Fruit fly (Drosophila melanogaster) whole organism, prepupa: ENCODE measurements around the gene CG32445.

Experiments
- Blimp-1 ChIP-seq: fragments of 200-800 bp; sonication (Bioruptor generic); optimal IDR thresholded peaks from 3 replicates; lab custom pipeline; 2017; ENCODE audit warnings: missing biosample characterization, missing genetic modification characterization, mild to moderate bottlenecking, moderate library complexity, missing genetic modification reagents
- CG10669 ChIP-seq: fragments of 200-800 bp; sonication (Bioruptor generic); optimal IDR thresholded peaks from 3 replicates; lab custom pipeline; 2018; ENCODE audit warnings: missing biosample characterization, mild to moderate bottlenecking, missing genetic modification characterization, moderate library complexity
- CG11294 ChIP-seq: fragments of 200-800 bp; sonication (Bioruptor generic); IDR thresholded peaks from 2 replicates; pipeline ENCODE4 v1.3.6; 2022; ENCODE audit warnings: missing biosample characterization, missing genetic modification characterization
- CG15336 ChIP-seq: fragments of 200-800 bp; sonication (Bioruptor generic); IDR thresholded peaks from 2 replicates; pipeline ENCODE4 v1.3.6; 2022; ENCODE audit warnings: missing biosample characterization, missing genetic modification characterization
- CG1621 ChIP-seq: fragments of 200-800 bp; sonication (Bioruptor generic); optimal IDR thresholded peaks from 3 replicates; lab custom pipeline; 2018; ENCODE audit warnings: missing biosample characterization, mild to moderate bottlenecking, missing genetic modification characterization
- CG16779 ChIP-seq: fragments of 200-800 bp; sonication (Bioruptor generic); optimal IDR thresholded peaks from 3 replicates; lab custom pipeline; 2017; ENCODE audit warnings: missing biosample characterization, mild to moderate bottlenecking, missing genetic modification characterization
- CG31627 ChIP-seq: fragments of 200-800 bp; sonication (Bioruptor generic); optimal IDR thresholded peaks from 3 replicates; lab custom pipeline; 2016; ENCODE audit warnings: missing biosample characterization, missing genetic modification characterization
- CG32006 ChIP-seq: fragments of 200-800 bp; sonication (Bioruptor generic); optimal IDR thresholded peaks from 3 replicates; lab custom pipeline; 2017; ENCODE audit warnings: missing biosample characterization, mild to moderate bottlenecking, missing genetic modification characterization
- CG34406 ChIP-seq: fragments of 200-800 bp; sonication (Bioruptor generic); optimal IDR thresholded peaks from 3 replicates; lab custom pipeline; 2016; ENCODE audit warnings: missing biosample characterization, missing genetic modification characterization
- CG4318 ChIP-seq: fragments of 200-800 bp; sonication (Bioruptor generic); optimal IDR thresholded peaks from 3 replicates; lab custom pipeline; 2017; ENCODE audit warnings: missing biosample characterization, mild to moderate bottlenecking, missing genetic modification characterization
- CG6163 ChIP-seq: fragments of 200-800 bp; sonication (Bioruptor generic); IDR thresholded peaks from 3 replicates; pipeline ENCODE4 v1.3.6; 2022; ENCODE audit warnings: missing biosample characterization, missing genetic modification characterization
- CG6276 ChIP-seq: fragments of 200-800 bp; sonication (Bioruptor generic); optimal IDR thresholded peaks from 2 replicates; lab custom pipeline; 2017; ENCODE audit warnings: missing biosample characterization, mild to moderate bottlenecking, missing genetic modification characterization
- CG6792 ChIP-seq: fragments of 200-800 bp; sonication (Bioruptor generic); optimal IDR thresholded peaks from 3 replicates; lab custom pipeline; 2016; ENCODE audit warnings: missing biosample characterization, missing genetic modification characterization
- CG6808 ChIP-seq: fragments of 200-800 bp; sonication (Bioruptor generic); optimal IDR thresholded peaks from 3 replicates; lab custom pipeline; 2017; ENCODE audit warnings: missing biosample characterization, missing genetic modification characterization, mild to moderate bottlenecking, moderate library complexity, missing genetic modification reagents
- CG6854 ChIP-seq: fragments of 200-800 bp; sonication (Bioruptor generic); optimal IDR thresholded peaks from 2 replicates; lab custom pipeline; 2017; ENCODE audit warnings: missing biosample characterization, mild to moderate bottlenecking, missing genetic modification characterization
- CG8119 ChIP-seq: fragments of 200-800 bp; sonication (Bioruptor generic); IDR thresholded peaks from 3 replicates; pipeline ENCODE4 v1.3.6; 2022; ENCODE audit warnings: missing biosample characterization, missing genetic modification characterization
- CG8319 ChIP-seq: fragments of 200-800 bp; sonication (Bioruptor generic); optimal IDR thresholded peaks from 3 replicates; lab custom pipeline; 2016; ENCODE audit warnings: missing biosample characterization, missing genetic modification characterization
- CG8632 ChIP-seq: fragments of 200-800 bp; sonication (Bioruptor generic); optimal IDR thresholded peaks from 3 replicates; lab custom pipeline; 2016; ENCODE audit warnings: missing biosample characterization, missing genetic modification characterization
- CG9139 ChIP-seq: fragments of 200-800 bp; sonication (Bioruptor generic); optimal IDR thresholded peaks from 3 replicates; lab custom pipeline; 2017; ENCODE audit warnings: missing biosample characterization, mild to moderate bottlenecking, missing genetic modification characterization
- Eip75B ChIP-seq: fragments of 200-800 bp; sonication (Bioruptor generic); optimal IDR thresholded peaks from 3 replicates; lab custom pipeline; 2016; ENCODE audit warnings: missing biosample characterization, missing genetic modification characterization
- Eip78C ChIP-seq: fragments of 200-800 bp; sonication (Bioruptor generic); peaks from one replicate; lab custom pipeline; 2016; ENCODE audit warnings: missing biosample characterization, missing genetic modification characterization
- Ets21C ChIP-seq: fragments of 200-800 bp; sonication (Bioruptor generic); optimal IDR thresholded peaks from 3 replicates; lab custom pipeline; 2016; ENCODE audit warnings: missing biosample characterization, missing genetic modification characterization
- Ets96B ChIP-seq: fragments of 200-800 bp; optimal IDR thresholded peaks from 2 replicates; lab custom pipeline; 2019; ENCODE audit warnings: missing biosample characterization, mild to moderate bottlenecking, missing genetic modification characterization, moderate library complexity
- Hr38 ChIP-seq: sonication (Bioruptor generic); optimal IDR thresholded peaks from 2 replicates; lab custom pipeline; 2016; ENCODE audit warnings: missing biosample characterization, missing genetic modification characterization
- Hr39 ChIP-seq: fragments of 200-800 bp; sonication (Bioruptor generic); optimal IDR thresholded peaks from 2 replicates; lab custom pipeline; 2016; ENCODE audit warnings: missing biosample characterization, missing genetic modification characterization
- Hr4 ChIP-seq: fragments of 200-800 bp; sonication (Bioruptor generic); optimal IDR thresholded peaks from 3 replicates; lab custom pipeline; 2016; ENCODE audit warnings: missing biosample characterization, missing genetic modification characterization
- Lpt ChIP-seq: fragments of 200-800 bp; sonication (Bioruptor generic); optimal IDR thresholded peaks from 3 replicates; lab custom pipeline; 2016; ENCODE audit warnings: missing biosample characterization, missing genetic modification characterization
- Met ChIP-seq: fragments of 200-800 bp; sonication (Bioruptor generic); optimal IDR thresholded peaks from 3 replicates; lab custom pipeline; 2016; ENCODE audit warnings: missing biosample characterization, missing genetic modification characterization
- OdsH ChIP-seq: fragments of 200-800 bp; sonication (Bioruptor generic); optimal IDR thresholded peaks from 3 replicates; lab custom pipeline; 2016; ENCODE audit warnings: missing biosample characterization, missing genetic modification characterization
- Smox ChIP-seq: fragments of 200-800 bp; sonication (Bioruptor generic); optimal IDR thresholded peaks from 3 replicates; lab custom pipeline; 2016; ENCODE audit warnings: missing biosample characterization, missing genetic modification characterization
- Sox102F ChIP-seq: fragments of 200-800 bp; sonication (Bioruptor generic); optimal IDR thresholded peaks from 2 replicates; lab custom pipeline; 2016; ENCODE audit warnings: missing biosample characterization, mild to moderate bottlenecking, missing genetic modification characterization
- Sox14 ChIP-seq: fragments of 200-800 bp; sonication (Bioruptor generic); optimal IDR thresholded peaks from 3 replicates; lab custom pipeline; 2016; ENCODE audit warnings: missing biosample characterization, missing genetic modification characterization
- Sox15 ChIP-seq: fragments of 200-800 bp; sonication (Bioruptor generic); optimal IDR thresholded peaks from 3 replicates; lab custom pipeline; 2016; ENCODE audit warnings: missing biosample characterization, missing genetic modification characterization
- acj6 ChIP-seq: fragments of 200-800 bp; sonication (Bioruptor generic); optimal IDR thresholded peaks from 3 replicates; lab custom pipeline; 2016; ENCODE audit warnings: missing biosample characterization, missing genetic modification characterization
- cyc ChIP-seq: fragments of 200-800 bp; sonication (Bioruptor generic); optimal IDR thresholded peaks from 3 replicates; lab custom pipeline; 2016; ENCODE audit warnings: missing biosample characterization, missing genetic modification characterization
- dac ChIP-seq: fragments of 200-800 bp; sonication (Bioruptor generic); optimal IDR thresholded peaks from 2 replicates; lab custom pipeline; 2017; ENCODE audit warnings: missing biosample characterization, mild to moderate bottlenecking, missing genetic modification characterization
- dsx ChIP-seq: fragments of 200-800 bp; optimal IDR thresholded peaks from 3 replicates; lab custom pipeline; 2019; ENCODE audit warnings: missing biosample characterization, mild to moderate bottlenecking, missing genetic modification characterization, moderate library complexity; ENCODE audit not compliant: poor library complexity, severe bottlenecking
- esn ChIP-seq: fragments of 200-800 bp; sonication (Bioruptor generic); optimal IDR thresholded peaks from 2 replicates; lab custom pipeline; 2016; ENCODE audit warnings: missing biosample characterization, mild to moderate bottlenecking, missing genetic modification characterization, moderate library complexity
- fd85E ChIP-seq: fragments of 200-800 bp; sonication (Bioruptor generic); optimal IDR thresholded peaks from 3 replicates; lab custom pipeline; 2016; ENCODE audit warnings: missing biosample characterization, missing genetic modification characterization
- fkh ChIP-seq: fragments of 200-800 bp; sonication (Bioruptor generic); optimal IDR thresholded peaks from 3 replicates; lab custom pipeline; 2017; ENCODE audit warnings: missing biosample characterization, mild to moderate bottlenecking, missing genetic modification characterization, moderate library complexity
- lz ChIP-seq: fragments of 200-800 bp; sonication (Bioruptor generic); optimal IDR thresholded peaks from 3 replicates; lab custom pipeline; 2016; ENCODE audit warnings: missing biosample characterization, missing genetic modification characterization
- net ChIP-seq: fragments of 200-800 bp; sonication (Bioruptor generic); optimal IDR thresholded peaks from 3 replicates; lab custom pipeline; 2016; ENCODE audit warnings: missing biosample characterization, missing genetic modification characterization
- spab ChIP-seq: fragments of 200-800 bp; sonication (Bioruptor generic); optimal IDR thresholded peaks from 2 replicates; lab custom pipeline; 2017; ENCODE audit warnings: missing biosample characterization, mild to moderate bottlenecking, missing genetic modification characterization, missing genetic modification reagents
- svp ChIP-seq: fragments of 200-800 bp; sonication (Bioruptor generic); peaks from one replicate; lab custom pipeline; 2016; ENCODE audit warnings: missing biosample characterization, missing genetic modification characterization
- vri ChIP-seq: fragments of 200-800 bp; sonication (Bioruptor generic); optimal IDR thresholded peaks from 3 replicates; lab custom pipeline; 2016; ENCODE audit warnings: missing biosample characterization, mild to moderate bottlenecking, missing genetic modification characterization

The CG32445 gene

dm6 chr3L:21679687-21680086 lies 40.5 kb downstream of the CG32445 start, which contains the start of the genes Als2 and CG11248 (continued):
- peak; percentile 78 for TF ChIP-seq Sox14
- peak; percentile 73 for TF ChIP-seq CG32006 (GFP tag; lab: Kevin White, UChicago)
- no peak for TF ChIP-seq Sox102F (GFP tag; lab: Kevin White, UChicago)
- no peak for TF ChIP-seq Eip78C (GFP tag; lab: Kevin White, UChicago)
- TF ChIP-seq fd85E (GFP tag; lab: Kevin White, UChicago) = no peak
- TF ChIP-seq CG16779 (tag; lab: Kevin White, UChicago) = no peak
- TF ChIP-seq Hr38 (GFP tag; lab: Kevin White, UChicago) = no peak
- TF ChIP-seq CG31627 (GFP tag; lab: Kevin White, UChicago) = peak; percentile 87

- TF ChIP-seq CG6792 (no peak), Eip75B (GFP tag; lab: Kevin White, UChicago) (no peak), CG6808 (GFP tag; lab: Kevin White, UChicago) (no peak), Hr39 (no peak), cyc (GFP tag; lab: Kevin White, UChicago) (no peak), fd85E (GFP tag; lab: Kevin White, UChicago) (no peak), CG4318 (GFP tag; lab: Kevin White, UChicago) (no peak), CG15336 (GFP tag; lab: Robert Waterston, UW) (no peak), CG6854 (GFP tag; lab: Kevin White, UChicago) (no peak), Hr38 (GFP tag; lab: Kevin White, UChicago) (no peak), spab (no peak), Hr4 (GFP tag; lab: Kevin White, UChicago) (no peak)
These were observed 44.8 kb downstream of the CG32445 start, which contains the start of gene Sfp78E for dm6 chr3L:21683942-21684341. Gene Sfp78E (minus strand): TSS chr3L:21684042.

DNA sequence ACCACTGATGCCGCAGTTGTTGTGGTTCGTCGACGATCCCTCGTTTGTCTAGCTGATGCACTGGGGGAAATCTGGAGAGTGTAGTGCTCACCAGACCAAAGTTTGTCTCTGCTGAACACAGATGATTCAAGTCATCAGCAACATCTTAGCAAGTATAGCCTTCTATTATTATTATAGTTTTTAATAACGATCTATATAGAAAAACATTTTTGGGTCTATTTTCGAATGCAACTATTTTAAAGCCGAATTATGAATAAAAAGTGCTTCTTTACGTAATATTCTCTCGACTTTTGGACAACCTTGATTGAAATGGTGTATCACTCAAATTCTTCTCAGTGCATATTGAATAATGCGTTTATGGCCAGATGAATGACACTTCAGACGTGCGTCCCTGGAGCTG lies 46.6 kb downstream of the CG32445 start:
- TF ChIP-seq CG6808 (GFP tag; lab: Kevin White, UChicago) (peak; percentile 92), CG6276 (GFP tag; lab: Kevin White, UChicago) (no peak), CG9139 (GFP tag; lab: Kevin White, UChicago) (peak; percentile 72), Eip78C (GFP tag; lab: Kevin White, UChicago) (peak; percentile 95), dac (no peak), OdsH (GFP tag; lab: Kevin White, UChicago) (peak; percentile 79), CG1621 (peak; percentile 70), CG34406 (peak; percentile 54), esn (GFP tag; lab: Kevin White, UChicago) (peak; percentile 34), Lpt (GFP tag; lab: Kevin White, UChicago) (peak; percentile 58), Ets21C (GFP tag; lab: Kevin White, UChicago) (no peak), Met (no peak), spab (peak; percentile 89), CG6792 (peak; percentile 66), Smox (peak; percentile 7), CG8632 (GFP tag; lab: Kevin White, UChicago) (peak; percentile 69), CG16779 (tag; lab: Kevin White, UChicago) (peak; percentile 53), net (GFP tag; lab: Kevin White, UChicago) (peak; percentile 67), CG8319 (GFP tag; lab: Kevin White, UChicago) (peak; percentile 25), vri (GFP tag; lab: Kevin White, UChicago) (no peak), CG6854 (GFP tag; lab: Kevin White, UChicago) (no peak), CG6163 (GFP tag; lab: Robert Waterston, UW) (0 out of 3 replicates have a peak, but pooled peaks have one; percentile 25), dsx (GFP tag; lab: Kevin White, UChicago) (peak; percentile 88), svp (peak; percentile 56), CG10669 (peak; percentile 89), fkh (GFP tag; lab: Kevin White, UChicago) (no peak), Ets96B (tag; lab: Kevin White, UChicago) (peak; percentile 91), fd85E (GFP tag; lab: Kevin White, UChicago) (no peak), Sox14 (peak; percentile 47), CG31627 (GFP tag; lab: Kevin White, UChicago) (no peak), acj6 (peak; percentile 79), cyc (GFP tag; lab: Kevin White, UChicago) (no peak), CG8119 (GFP tag; lab: Robert Waterston, UW) (no peak; the same call in none of the 3 replicates), CG11294 (no peak; the same call in 1 of the 2 replicates), Blimp-1 (no peak), Hr39 (peak; percentile 11), Sox15 (GFP tag; lab: Kevin White, UChicago) (peak; percentile 34), CG4318 (GFP tag; lab: Kevin White, UChicago) (peak; percentile 33), CG32006 (GFP tag; lab: Kevin White, UChicago) (peak; percentile 62), lz (GFP tag; lab: Kevin White, UChicago) (peak; percentile 19)
